Comparison of ENCODE assay signal across 6 worm cellular contexts in genomic region chrIII:2552382-2552781, ce11.
TF ChIP-seq lines count a peak whose summit lies in the region.

No protein-coding gene starts in this region.

TF ChIP-seq in whole organism, L1 larva, 84 proteins besides CTCF, POLR2A, EP300 and RAD21:
- TF ChIP-seq dsc-1 (tag; optimal IDR thresholded peaks at IDR 0.05; lab: Kevin White, UChicago), result peak; percentile 2
- no peak for TF ChIP-seq egl-27 (tag; optimal IDR thresholded peaks at IDR 0.05; lab: Kevin White, UChicago)
- TF ChIP-seq ces-1 (GFP tag; optimal IDR thresholded peaks at IDR 0.05; lab: Kevin White, UChicago), result peak; percentile 15
- TF ChIP-seq nhr-85 (tag; lab: Kevin White, UChicago), result peak; percentile 8
- peak; percentile 69 for TF ChIP-seq lin-14 (GFP tag; optimal IDR thresholded peaks at IDR 0.05; lab: Kevin White, UChicago)
- no peak for TF ChIP-seq efl-1 (optimal IDR thresholded peaks at IDR 0.05; lab: Kevin White, UChicago)
- TF ChIP-seq efl-1 (GFP tag; optimal IDR thresholded peaks at IDR 0.05 in 1 of 2; lab: Kevin White, UChicago), result no peak
- TF ChIP-seq egl-13 (tag; optimal IDR thresholded peaks at IDR 0.05; lab: Kevin White, UChicago), result no peak
- no peak for TF ChIP-seq isw-1 (GFP tag; IDR thresholded peaks at IDR 0.05; lab: Robert Waterston, UW)

TF ChIP-seq in whole organism, L2 larva, 48 proteins besides CTCF, POLR2A, EP300 and RAD21:
- TF ChIP-seq nhr-25 (tag; optimal IDR thresholded peaks at IDR 0.05; lab: Kevin White, UChicago), result no peak
- no peak for TF ChIP-seq lin-11 (tag; optimal IDR thresholded peaks at IDR 0.05; lab: Kevin White, UChicago)
- no peak for TF ChIP-seq fos-1 (tag; optimal IDR thresholded peaks at IDR 0.05; lab: Kevin White, UChicago)
- no peak for TF ChIP-seq blmp-1 (tag; optimal IDR thresholded peaks at IDR 0.05; lab: Kevin White, UChicago; ENCODE audit: insufficient read depth)
- TF ChIP-seq C34F6.9 (tag; optimal IDR thresholded peaks at IDR 0.05; lab: Kevin White, UChicago), result peak; percentile 33
- no peak for TF ChIP-seq unc-55 (GFP tag; optimal IDR thresholded peaks at IDR 0.05; lab: Kevin White, UChicago)
- no peak for TF ChIP-seq nhr-237 (tag; optimal IDR thresholded peaks at IDR 0.05; lab: Kevin White, UChicago)

TF ChIP-seq in whole organism, L3 larva, 47 proteins besides CTCF, POLR2A, EP300 and RAD21:
- TF ChIP-seq mdl-1 (tag; optimal IDR thresholded peaks at IDR 0.05; lab: Kevin White, UChicago) (no peak), ceh-9 (tag; optimal IDR thresholded peaks at IDR 0.05; lab: Kevin White, UChicago) (no peak), lsy-12 (tag; optimal IDR thresholded peaks at IDR 0.05; lab: Kevin White, UChicago) (no peak), R02D3.7 (tag; optimal IDR thresholded peaks at IDR 0.05; lab: Kevin White, UChicago) (no peak), ztf-11 (tag; optimal IDR thresholded peaks at IDR 0.05; lab: Kevin White, UChicago) (no peak), nfya-1 (tag; optimal IDR thresholded peaks at IDR 0.05; lab: Kevin White, UChicago; ENCODE audit: insufficient read depth) (peak; percentile 35), elt-1 (tag; optimal IDR thresholded peaks at IDR 0.05; lab: Kevin White, UChicago) (no peak), fkh-2 (tag; optimal IDR thresholded peaks at IDR 0.05; lab: Kevin White, UChicago) (no peak), nhr-237 (tag; optimal IDR thresholded peaks at IDR 0.05; lab: Kevin White, UChicago) (no peak), ama-1 (optimal IDR thresholded peaks at IDR 0.05; lab: Kevin White, UChicago) (no peak), jun-1 (tag; optimal IDR thresholded peaks at IDR 0.05; lab: Kevin White, UChicago) (no peak), skn-1 (tag; optimal IDR thresholded peaks at IDR 0.05; lab: Kevin White, UChicago) (no peak), lin-15B (tag; optimal IDR thresholded peaks at IDR 0.05; lab: Kevin White, UChicago) (peak; percentile 20), fkh-10 (GFP tag; optimal IDR thresholded peaks at IDR 0.05; lab: Kevin White, UChicago) (no peak), nhr-25 (tag; optimal IDR thresholded peaks at IDR 0.05; lab: Kevin White, UChicago) (no peak), unc-62 (GFP tag; optimal IDR thresholded peaks at IDR 0.05; lab: Kevin White, UChicago) (no peak), nhr-67 (tag; optimal IDR thresholded peaks at IDR 0.05; lab: Kevin White, UChicago) (no peak)

TF ChIP-seq in whole organism, L4 larva, 104 proteins besides CTCF, POLR2A, EP300 and RAD21:
- TF ChIP-seq php-3 (GFP tag; IDR thresholded peaks at IDR 0.05; lab: Robert Waterston, UW), result no peak
- no peak for TF ChIP-seq lin-13 (GFP tag; optimal IDR thresholded peaks at IDR 0.05; lab: Kevin White, UChicago)
- TF ChIP-seq lin-38 (GFP tag; IDR thresholded peaks at IDR 0.05; lab: Robert Waterston, UW), result no peak
- peak; percentile 1 for TF ChIP-seq rbr-2 (tag; optimal IDR thresholded peaks at IDR 0.05; lab: Kevin White, UChicago)
- peak; percentile 81 for TF ChIP-seq ces-1 (GFP tag; optimal IDR thresholded peaks at IDR 0.05; lab: Kevin White, UChicago)
- TF ChIP-seq lsy-2 (tag; optimal IDR thresholded peaks at IDR 0.05; lab: Kevin White, UChicago), result peak in 1 of 2 experiments; percentile 18
- TF ChIP-seq ceh-82 (tag; optimal IDR thresholded peaks at IDR 0.05; lab: Kevin White, UChicago), result no peak

TF ChIP-seq in whole organism, late embryonic, 69 proteins besides CTCF, POLR2A, EP300 and RAD21:
- peak; percentile 94 for TF ChIP-seq unc-42 (tag; optimal IDR thresholded peaks at IDR 0.05; lab: Kevin White, UChicago)
- TF ChIP-seq hlh-6 (tag; optimal IDR thresholded peaks at IDR 0.05; lab: Kevin White, UChicago), result no peak
TF ChIP-seq in whole organism, late embryonic: peak in this region for 1.

TF ChIP-seq in whole organism, mixed stage, embryonic, 35 proteins besides CTCF, POLR2A, EP300 and RAD21:
- TF ChIP-seq ces-1 (GFP tag; optimal IDR thresholded peaks at IDR 0.05; lab: Kevin White, UChicago), result peak; percentile 93
- no peak for TF ChIP-seq lin-32 (GFP tag; optimal IDR thresholded peaks at IDR 0.05; lab: Kevin White, UChicago)

Comparison
In these comparisons a context has a peak if more than half of its experiments do, and no peak if none do; other contexts are left out.
1. Of the 29 proteins assayed by ChIP-seq in both whole organism, L4 larva and whole organism, L1 larva: peak only in whole organism, L4 larva: none; only in whole organism, L1 larva: none; in both: ces-1; in neither: 27; mixed calls (peak in some experiments, not most) for 1.